Fruit fly (Drosophila melanogaster) whole organism, embryonic: ENCODE measurements around the gene MFS9.

ENCODE experiments used
- Antp ChIP-seq: fragments of 200-800 bp; sonication (Bioruptor generic); optimal IDR thresholded peaks from 3 replicates; lab custom pipeline; 2016; ENCODE audit warnings: missing biosample characterization, missing genetic modification characterization
- B-H2 ChIP-seq: fragments of 200-800 bp; sonication (Bioruptor generic); optimal IDR thresholded peaks from 2 replicates; lab custom pipeline; 2018; ENCODE audit warnings: missing biosample characterization, mild to moderate bottlenecking, missing genetic modification characterization
- Blimp-1 ChIP-seq: fragments of 200-800 bp; sonication (Bioruptor generic); optimal IDR thresholded peaks from 3 replicates; lab custom pipeline; 2018; ENCODE audit warnings: missing biosample characterization, missing genetic modification characterization, mild to moderate bottlenecking, moderate library complexity, missing genetic modification reagents
- CG12071 ChIP-seq: fragments of 200-800 bp; sonication (Bioruptor generic); optimal IDR thresholded peaks from 3 replicates; lab custom pipeline; 2018; ENCODE audit warnings: missing biosample characterization, mild to moderate bottlenecking, missing genetic modification characterization
- CG12236 ChIP-seq: fragments of 200-800 bp; sonication (Bioruptor generic); optimal IDR thresholded peaks from 2 replicates; lab custom pipeline; 2016; ENCODE audit warnings: missing biosample characterization, missing genetic modification characterization
- CG12299 ChIP-seq: fragments of 200-800 bp; sonication (Bioruptor generic); optimal IDR thresholded peaks from 2 replicates; lab custom pipeline; 2018; ENCODE audit warnings: missing biosample characterization, mild to moderate bottlenecking, missing genetic modification characterization
- CG12659 ChIP-seq: fragments of 200-800 bp; sonication (Bioruptor generic); optimal IDR thresholded peaks from 3 replicates; lab custom pipeline; 2017; ENCODE audit warnings: mild to moderate bottlenecking, missing biosample characterization, missing genetic modification reagents, missing genetic modification characterization
- CG13287 ChIP-seq: fragments of 200-800 bp; sonication (Bioruptor generic); IDR thresholded peaks from 2 replicates; pipeline ENCODE4 v1.3.6; 2022; ENCODE audit warnings: missing biosample characterization, missing genetic modification characterization; ENCODE audit not compliant: partially characterized antibody
- CG16779 ChIP-seq: fragments of 200-800 bp; sonication (Bioruptor generic); IDR thresholded peaks from 2 replicates; pipeline ENCODE4 v1.3.6; 2022; ENCODE audit warnings: missing biosample characterization, missing genetic modification characterization
- CG18619 ChIP-seq: fragments of 200-800 bp; sonication (Bioruptor generic); optimal IDR thresholded peaks from 3 replicates; lab custom pipeline; 2017; ENCODE audit warnings: missing biosample characterization, mild to moderate bottlenecking, missing genetic modification characterization
- CG2116 ChIP-seq: fragments of 200-800 bp; sonication (Bioruptor generic); optimal IDR thresholded peaks from 3 replicates; lab custom pipeline; 2018; ENCODE audit warnings: missing biosample characterization, mild to moderate bottlenecking, missing genetic modification characterization
- CG33213 ChIP-seq: fragments of 200-800 bp; sonication (Bioruptor generic); optimal IDR thresholded peaks from 3 replicates; lab custom pipeline; 2016; ENCODE audit warnings: missing biosample characterization, missing genetic modification characterization
- CG3726 ChIP-seq: fragments of 200-800 bp; sonication (Bioruptor generic); IDR thresholded peaks from 3 replicates; pipeline ENCODE4, ENCODE4 v1.3.6; 2022; ENCODE audit warnings: missing biosample characterization, missing genetic modification characterization
- CG3995 ChIP-seq: fragments of 200-800 bp; sonication (Bioruptor generic); optimal IDR thresholded peaks from 3 replicates; lab custom pipeline; 2016; ENCODE audit warnings: missing biosample characterization, missing genetic modification characterization
- CG4424 ChIP-seq: fragments of 200-800 bp; sonication (Bioruptor generic); optimal IDR thresholded peaks from 3 replicates; lab custom pipeline; 2016; ENCODE audit warnings: missing biosample characterization, missing genetic modification characterization
- CG4820 ChIP-seq: fragments of 200-800 bp; sonication (Bioruptor generic); optimal IDR thresholded peaks from 3 replicates; lab custom pipeline; 2016; ENCODE audit warnings: missing biosample characterization, missing genetic modification characterization
- CG4854 ChIP-seq: fragments of 200-800 bp; sonication (Bioruptor generic); optimal IDR thresholded peaks from 2 replicates; lab custom pipeline; 2016; ENCODE audit warnings: missing biosample characterization, missing genetic modification characterization, inconsistent platforms
- CG6683 ChIP-seq: fragments of 200-800 bp; sonication (Bioruptor generic); optimal IDR thresholded peaks from 2 replicates; lab custom pipeline; 2017; ENCODE audit warnings: missing biosample characterization, mild to moderate bottlenecking, missing genetic modification characterization, missing genetic modification reagents
- D19A ChIP-seq: fragments of 200-800 bp; optimal IDR thresholded peaks from 3 replicates; lab custom pipeline; 2019; ENCODE audit warnings: missing biosample characterization, mild to moderate bottlenecking, missing genetic modification characterization, moderate library complexity
- Deaf1 ChIP-seq: fragments of 200-800 bp; optimal IDR thresholded peaks from 3 replicates; lab custom pipeline; 2019; ENCODE audit warnings: missing biosample characterization, mild to moderate bottlenecking, missing genetic modification characterization, moderate library complexity
- H15 ChIP-seq: fragments of 200-800 bp; sonication (Bioruptor generic); IDR thresholded peaks from 3 replicates; pipeline ENCODE4 v1.3.6; 2022; ENCODE audit warnings: missing biosample characterization, missing genetic modification characterization
- Hmx ChIP-seq: fragments of 200-800 bp; sonication (Bioruptor generic); optimal IDR thresholded peaks from 2 replicates; lab custom pipeline; 2016; ENCODE audit warnings: missing biosample characterization, missing genetic modification characterization
- Poxn ChIP-seq: fragments of 200-800 bp; sonication (Bioruptor generic); IDR thresholded peaks from 2 replicates; pipeline ENCODE4 v1.3.6; 2022; ENCODE audit warnings: missing biosample characterization, missing genetic modification characterization
- Ptx1 ChIP-seq: fragments of 200-800 bp; sonication (Bioruptor generic); IDR thresholded peaks from 2 replicates; pipeline ENCODE4 v1.3.6; 2022; ENCODE audit warnings: missing biosample characterization, missing genetic modification characterization
- Rx ChIP-seq: fragments of 200-800 bp; sonication (Bioruptor generic); IDR thresholded peaks from 2 replicates; pipeline ENCODE4 v1.3.6; 2022; ENCODE audit warnings: missing biosample characterization, missing genetic modification characterization
- Sin3A ChIP-seq: fragments of >200 bp; optimal IDR thresholded peaks from 2 replicates; lab custom pipeline; 2018
- Xbp1 ChIP-seq: fragments of 200-800 bp; sonication (Bioruptor generic); optimal IDR thresholded peaks from 3 replicates; lab custom pipeline; 2016; ENCODE audit warnings: missing biosample characterization, mild to moderate bottlenecking, missing genetic modification characterization
- abd-A ChIP-seq: fragments of 200-800 bp; sonication (Bioruptor generic); optimal IDR thresholded peaks from 3 replicates; lab custom pipeline; 2019; ENCODE audit warnings: missing biosample characterization, mild to moderate bottlenecking, missing genetic modification characterization, moderate library complexity
- ase ChIP-seq: fragments of 200-800 bp; sonication (Bioruptor generic); IDR thresholded peaks from 3 replicates; pipeline ENCODE4 v1.3.6; 2022; ENCODE audit warnings: missing biosample characterization, missing genetic modification characterization
- bab2 ChIP-seq: fragments of 200-800 bp; sonication (Bioruptor generic); optimal IDR thresholded peaks from 2 replicates; lab custom pipeline; 2016; ENCODE audit warnings: missing biosample characterization, missing genetic modification characterization
- bigmax ChIP-seq: fragments of 200-800 bp; sonication (Bioruptor generic); optimal IDR thresholded peaks from 2 replicates; lab custom pipeline; 2018; ENCODE audit warnings: missing biosample characterization, mild to moderate bottlenecking, missing genetic modification characterization
- caup ChIP-seq: fragments of 200-800 bp; sonication (Bioruptor generic); optimal IDR thresholded peaks from 3 replicates; lab custom pipeline; 2017; ENCODE audit warnings: missing biosample characterization, mild to moderate bottlenecking, missing genetic modification characterization, moderate library complexity; ENCODE audit not compliant: severe bottlenecking
- chn ChIP-seq: fragments of 200-800 bp; sonication (Bioruptor generic); optimal IDR thresholded peaks from 2 replicates; lab custom pipeline; 2016; ENCODE audit warnings: missing biosample characterization, missing genetic modification characterization
- ci ChIP-seq: fragments of 200-800 bp; sonication (Bioruptor generic); IDR thresholded peaks from 3 replicates; pipeline ENCODE4 v1.3.6; 2022; ENCODE audit warnings: missing biosample characterization, missing genetic modification characterization
- crp ChIP-seq, 2 experiments: fragments of 200-800 bp; sonication (Bioruptor generic); optimal IDR thresholded peaks; 2 replicates in 1 of 2; 3 replicates in 1 of 2; lab custom pipeline; 2017; ENCODE audit warnings: missing biosample characterization in 2 of 2, missing genetic modification characterization in 2 of 2, mild to moderate bottlenecking in 1 of 2, moderate library complexity in 1 of 2
- dm ChIP-seq: fragments of 200-800 bp; sonication (Bioruptor generic); optimal IDR thresholded peaks from 3 replicates; lab custom pipeline; 2016; ENCODE audit warnings: missing biosample characterization, missing genetic modification characterization
- exex ChIP-seq: fragments of 200-800 bp; sonication (Bioruptor generic); optimal IDR thresholded peaks from 4 replicates; lab custom pipeline; 2018; ENCODE audit warnings: missing biosample characterization, mild to moderate bottlenecking, missing genetic modification characterization, moderate library complexity
- ftz-f1 ChIP-seq: fragments of 200-800 bp; sonication (Bioruptor generic); optimal IDR thresholded peaks from 2 replicates; lab custom pipeline; 2016; ENCODE audit warnings: missing biosample characterization, missing genetic modification characterization
- gcm2 ChIP-seq: fragments of 200-800 bp; sonication (Bioruptor generic); optimal IDR thresholded peaks from 2 replicates; lab custom pipeline; 2016; ENCODE audit warnings: missing biosample characterization, missing genetic modification characterization
- gt ChIP-seq: fragments of 200-800 bp; sonication (Bioruptor generic); IDR thresholded peaks from 2 replicates; pipeline ENCODE4 v1.3.6; 2022; ENCODE audit warnings: missing biosample characterization, missing genetic modification characterization
- kah ChIP-seq: fragments of 200-800 bp; sonication (Bioruptor generic); optimal IDR thresholded peaks from 2 replicates; lab custom pipeline; 2018; ENCODE audit warnings: missing biosample characterization, mild to moderate bottlenecking, missing genetic modification characterization
- lilli ChIP-seq: fragments of 200-800 bp; sonication (Bioruptor generic); optimal IDR thresholded peaks from 3 replicates; lab custom pipeline; 2016; ENCODE audit warnings: missing biosample characterization, missing genetic modification characterization
- otp ChIP-seq: fragments of 200-800 bp; sonication (Bioruptor generic); IDR thresholded peaks from 3 replicates; pipeline ENCODE4, ENCODE4 v1.3.6; 2022; ENCODE audit warnings: missing biosample characterization, missing genetic modification characterization
- schlank ChIP-seq: fragments of 200-800 bp; sonication (Bioruptor generic); optimal IDR thresholded peaks from 2 replicates; lab custom pipeline; 2018; ENCODE audit warnings: missing biosample characterization, mild to moderate bottlenecking, missing genetic modification characterization
- seq ChIP-seq: fragments of 200-800 bp; sonication (Bioruptor generic); IDR thresholded peaks from 2 replicates; pipeline ENCODE4 v1.3.6; 2022; ENCODE audit warnings: missing biosample characterization, missing genetic modification characterization
- sim ChIP-seq: fragments of 200-800 bp; sonication (Bioruptor generic); IDR thresholded peaks from 2 replicates; pipeline ENCODE4 v1.3.6; 2022; ENCODE audit warnings: missing biosample characterization, missing genetic modification characterization
- slou ChIP-seq: fragments of 200-800 bp; sonication (Bioruptor generic); optimal IDR thresholded peaks from 3 replicates; lab custom pipeline; 2016; ENCODE audit warnings: missing biosample characterization, missing genetic modification characterization
- sob ChIP-seq: fragments of 200-800 bp; sonication (Bioruptor generic); IDR thresholded peaks from 2 replicates; pipeline ENCODE4 v1.3.6; 2022; ENCODE audit warnings: missing biosample characterization, missing genetic modification characterization
- sr ChIP-seq: fragments of 200-800 bp; sonication (Bioruptor generic); IDR thresholded peaks from 3 replicates; pipeline ENCODE4 v1.3.6; 2022; ENCODE audit warnings: missing biosample characterization, missing genetic modification characterization
- tup ChIP-seq: fragments of 200-800 bp; sonication (Bioruptor generic); optimal IDR thresholded peaks from 2 replicates; lab custom pipeline; 2016; ENCODE audit warnings: missing biosample characterization, mild to moderate bottlenecking, missing genetic modification characterization, moderate library complexity
- tx ChIP-seq: fragments of 200-800 bp; sonication (Bioruptor generic); optimal IDR thresholded peaks from 2 replicates; lab custom pipeline; 2016; ENCODE audit warnings: missing biosample characterization, missing genetic modification characterization
- z ChIP-seq: fragments of 200-800 bp; sonication (Bioruptor generic); IDR thresholded peaks from 3 replicates; pipeline ENCODE4 v1.3.6; 2022; ENCODE audit warnings: missing biosample characterization, missing genetic modification characterization
- zen ChIP-seq: fragments of 200-800 bp; sonication (Bioruptor generic); optimal IDR thresholded peaks from 3 replicates; lab custom pipeline; 2018; ENCODE audit warnings: missing biosample characterization, mild to moderate bottlenecking, missing genetic modification characterization, moderate library complexity

Gene MFS9

DNA sequence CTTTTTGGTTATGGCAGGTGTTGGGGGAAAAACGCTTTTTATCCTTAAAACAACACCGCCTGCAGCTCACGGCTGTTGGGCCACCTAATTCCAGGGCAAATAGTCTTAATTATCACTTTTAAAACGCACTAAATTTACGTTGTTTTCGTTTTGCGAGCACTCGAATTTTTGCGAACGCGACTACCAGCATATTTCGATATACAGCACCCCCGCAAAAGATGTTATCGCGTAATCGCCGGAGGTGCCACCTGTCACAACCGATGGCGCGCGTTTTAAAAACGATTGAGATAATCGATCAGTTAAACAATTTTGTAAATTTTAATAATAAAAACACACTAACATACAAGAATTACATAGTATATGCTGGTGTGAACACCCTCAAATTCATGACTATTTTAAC, 39.8 kb upstream of the MFS9 start, which contains the start of gene Stat92E (continued):
- 0 out of 3 replicates have a peak, but pooled peaks have one; percentile 6 for TF ChIP-seq ci (GFP tag; lab: Robert Waterston, UW)
- TF ChIP-seq Poxn (GFP tag; lab: Robert Waterston, UW): no peak
- TF ChIP-seq gcm2 (GFP tag; lab: Kevin White, UChicago): no peak
- TF ChIP-seq CG12236 (GFP tag; lab: Kevin White, UChicago): no peak
- TF ChIP-seq D19A (tag; lab: Kevin White, UChicago): no peak
- TF ChIP-seq zen (tag; lab: Kevin White, UChicago): no peak
- no peak for TF ChIP-seq tx
- TF ChIP-seq B-H2 (GFP tag; lab: Kevin White, UChicago): no peak
- TF ChIP-seq CG18619 (GFP tag; lab: Kevin White, UChicago): no peak
- TF ChIP-seq lilli (GFP tag; lab: Kevin White, UChicago): no peak
- no peak for TF ChIP-seq CG12071 (GFP tag; lab: Kevin White, UChicago)
- TF ChIP-seq slou (GFP tag; lab: Kevin White, UChicago): no peak
- peak; percentile 10; the same call in 1 of the 2 replicates for TF ChIP-seq CG13287 (GFP tag; lab: Robert Waterston, UW)
- TF ChIP-seq sr: 0 out of 3 replicates have a peak, but pooled peaks have one; percentile 51
- TF ChIP-seq Rx (GFP tag; lab: Robert Waterston, UW): no peak
- TF ChIP-seq CG3995 (GFP tag; lab: Kevin White, UChicago): peak; percentile 47
- TF ChIP-seq dm (GFP tag; lab: Kevin White, UChicago): no peak
- TF ChIP-seq Deaf1 (tag; lab: Kevin White, UChicago): no peak
- no peak for TF ChIP-seq chn (GFP tag; lab: Kevin White, UChicago)
- TF ChIP-seq Antp (GFP tag; lab: Kevin White, UChicago): no peak
- peak; percentile 35 for TF ChIP-seq kah (GFP tag; lab: Kevin White, UChicago)
- no peak for TF ChIP-seq CG16779 (GFP tag; lab: Robert Waterston, UW)
- TF ChIP-seq bigmax: peak; percentile 81
- TF ChIP-seq CG4854: no peak
- TF ChIP-seq CG6683: no peak
- TF ChIP-seq otp (GFP tag; lab: Robert Waterston, UW): no peak
- no peak for TF ChIP-seq Xbp1 (GFP tag; lab: Kevin White, UChicago)
- TF ChIP-seq Blimp-1 (GFP tag; lab: Kevin White, UChicago): no peak
- TF ChIP-seq exex (tag; lab: Kevin White, UChicago): no peak
- TF ChIP-seq bab2 (GFP tag; lab: Kevin White, UChicago): no peak
- TF ChIP-seq CG33213 (GFP tag; lab: Kevin White, UChicago): no peak
- no peak for TF ChIP-seq ftz-f1
- no peak for TF ChIP-seq gt (GFP tag; lab: Robert Waterston, UW)
- no peak for TF ChIP-seq CG4424 (GFP tag; lab: Kevin White, UChicago)
- no peak for TF ChIP-seq tup (GFP tag; lab: Kevin White, UChicago)
- no peak for TF ChIP-seq schlank
- no peak for TF ChIP-seq Hmx
- no peak for TF ChIP-seq z (GFP tag; lab: Robert Waterston, UW)
- no peak for TF ChIP-seq CG12299 (tag; lab: Kevin White, UChicago)
- TF ChIP-seq CG4820 (GFP tag; lab: Kevin White, UChicago): no peak
- no peak for TF ChIP-seq ase (GFP tag; lab: Robert Waterston, UW)
- TF ChIP-seq caup (GFP tag; lab: Kevin White, UChicago): no peak
- no peak for TF ChIP-seq Sin3A
- no peak for TF ChIP-seq sim (GFP tag; lab: Robert Waterston, UW)
- TF ChIP-seq Ptx1: no peak
- no peak for TF ChIP-seq sob (GFP tag; lab: Robert Waterston, UW)
- no peak for TF ChIP-seq seq (GFP tag; lab: Robert Waterston, UW)
- TF ChIP-seq CG2116 (GFP tag; lab: Kevin White, UChicago): peak; percentile 73
- TF ChIP-seq CG12659 (GFP tag; lab: Kevin White, UChicago): no peak
- no peak for TF ChIP-seq H15
- TF ChIP-seq crp (GFP tag; optimal IDR thresholded peaks at IDR 0.05; lab: Kevin White, UChicago): no peak
- TF ChIP-seq CG3726 (GFP tag; lab: Robert Waterston, UW): no peak
- no peak for TF ChIP-seq abd-A (tag; lab: Kevin White, UChicago)
